Worm (Caenorhabditis elegans) whole organism, midembryonic: ENCODE measurements around the gene fem-1.
"Not testable (repeated sequence)": the region's sequence is repeated elsewhere in the genome, so short reads cannot be mapped to it uniquely, and the experiment has no call there.

Experiments used
- T22C8.4 ChIP-seq: fragments of 200-800 bp; sonication (Bioruptor generic); IDR thresholded peaks from 2 replicates; pipeline ENCODE4 v1.3.6; 2022; ENCODE audit warnings: missing genetic modification characterization, missing compliant biosample characterization
- cog-1 ChIP-seq: sonication (generic microtip); optimal IDR thresholded peaks from 2 replicates; lab custom pipeline; 2016; ENCODE audit warnings: missing genetic modification characterization, missing compliant biosample characterization
- flt-1 ChIP-seq: fragments of 200-800 bp; sonication (Bioruptor generic); IDR thresholded peaks from 2 replicates; pipeline ENCODE4 v1.3.6; 2022; ENCODE audit warnings: missing genetic modification characterization, missing compliant biosample characterization
- klf-2 ChIP-seq: fragments of 200-800 bp; sonication (Bioruptor generic); conservative IDR thresholded peaks from 2 replicates; pipeline ENCODE4 v1.3.6; 2022; ENCODE audit warnings: missing genetic modification reagents, missing genetic modification characterization, missing compliant biosample characterization
- med-1 ChIP-seq: sonication (generic microtip); optimal IDR thresholded peaks from 2 replicates; lab custom pipeline; 2017; ENCODE audit warnings: missing genetic modification characterization, mild to moderate bottlenecking, missing compliant biosample characterization, antibody characterized with exemption, missing genetic modification reagents; ENCODE audit not compliant: insufficient read depth
- ref-1 ChIP-seq: fragments of 200-800 bp; sonication (Bioruptor generic); conservative IDR thresholded peaks from 2 replicates; pipeline ENCODE4 v1.3.6; 2022; ENCODE audit warnings: missing genetic modification reagents, missing genetic modification characterization, missing compliant biosample characterization
- tab-1 ChIP-seq: fragments of 200-800 bp; sonication (Bioruptor generic); IDR thresholded peaks from 2 replicates; pipeline ENCODE4 v1.3.6; 2022; ENCODE audit warnings: missing genetic modification characterization, missing compliant biosample characterization
- ztf-23 ChIP-seq: fragments of 200-800 bp; sonication (Bioruptor generic); IDR thresholded peaks from 2 replicates; pipeline ENCODE4 v1.3.6; 2022; ENCODE audit warnings: missing genetic modification reagents, missing genetic modification characterization, missing compliant biosample characterization
- ztf-29 ChIP-seq: fragments of 200-800 bp; sonication (Bioruptor generic); IDR thresholded peaks from 2 replicates; pipeline ENCODE4 v1.3.6; 2022; ENCODE audit warnings: missing genetic modification reagents, missing genetic modification characterization, missing compliant biosample characterization

The fem-1 gene

DNA sequence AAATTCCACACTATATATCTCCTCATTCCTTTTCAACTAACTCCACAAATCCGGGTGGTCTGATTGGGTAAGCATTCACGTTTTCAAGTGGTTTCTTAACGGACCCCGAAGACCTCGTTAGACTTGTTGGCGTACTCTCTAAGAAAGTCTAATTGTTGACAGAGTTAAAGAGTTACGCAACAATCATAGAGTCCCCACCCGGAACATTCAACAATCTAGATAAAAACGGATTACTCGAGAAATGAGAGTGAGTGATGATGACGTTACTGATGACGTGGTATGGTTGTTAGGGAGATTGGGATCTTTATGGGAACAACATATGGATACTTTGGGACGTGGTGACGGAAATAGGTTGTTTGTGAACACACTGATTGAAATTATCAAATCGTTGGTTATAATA lies 35.2 kb downstream of the fem-1 start:
- TF ChIP-seq cog-1 (tag; lab: Kevin White, UChicago) (no peak), ztf-29 (no peak), klf-2 (GFP tag; lab: Robert Waterston, UW) (no peak), med-1 (GFP tag; lab: Kevin White, UChicago) (no peak), tab-1 (GFP tag; lab: Robert Waterston, UW) (no peak), ref-1 (GFP tag; lab: Robert Waterston, UW) (no peak), T22C8.4 (GFP tag; lab: Robert Waterston, UW) (no peak), ztf-23 (no peak), flt-1 (GFP tag; lab: Robert Waterston, UW) (no peak)

ce11 chrIV:5501414-5501813 lies 36.3 kb downstream of the fem-1 start:
- TF ChIP-seq ztf-23, result no peak
- no peak for TF ChIP-seq med-1 (GFP tag; lab: Kevin White, UChicago)

DNA sequence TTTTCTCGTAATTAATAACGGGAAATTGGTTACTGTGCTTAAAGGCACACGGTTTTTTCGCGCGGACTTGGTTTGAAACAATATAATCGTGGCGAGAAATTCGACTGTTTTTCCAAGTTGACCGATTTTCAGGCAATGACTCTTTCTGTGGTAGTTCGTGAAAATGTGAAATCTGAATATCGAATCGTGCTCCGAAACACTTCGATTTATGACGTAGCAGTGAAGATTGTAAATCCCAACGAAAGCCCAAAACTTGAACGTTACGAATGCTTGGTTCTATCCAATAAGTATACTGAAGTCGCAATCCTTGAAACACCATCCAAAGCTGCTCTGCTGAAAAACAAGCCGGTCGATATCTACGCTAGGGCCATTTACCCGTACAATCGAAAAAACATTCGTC lies 43.7 kb downstream of the fem-1 start:
- no peak for TF ChIP-seq med-1 (GFP tag; lab: Kevin White, UChicago)
- TF ChIP-seq cog-1 (tag; lab: Kevin White, UChicago), result no peak
- no peak for TF ChIP-seq ztf-29
- TF ChIP-seq flt-1 (GFP tag; lab: Robert Waterston, UW), result no peak
- no peak for TF ChIP-seq tab-1 (GFP tag; lab: Robert Waterston, UW)
- no peak for TF ChIP-seq ztf-23
- no peak for TF ChIP-seq T22C8.4 (GFP tag; lab: Robert Waterston, UW)
- no peak for TF ChIP-seq klf-2 (GFP tag; lab: Robert Waterston, UW)
- TF ChIP-seq ref-1 (GFP tag; lab: Robert Waterston, UW), result no peak

DNA sequence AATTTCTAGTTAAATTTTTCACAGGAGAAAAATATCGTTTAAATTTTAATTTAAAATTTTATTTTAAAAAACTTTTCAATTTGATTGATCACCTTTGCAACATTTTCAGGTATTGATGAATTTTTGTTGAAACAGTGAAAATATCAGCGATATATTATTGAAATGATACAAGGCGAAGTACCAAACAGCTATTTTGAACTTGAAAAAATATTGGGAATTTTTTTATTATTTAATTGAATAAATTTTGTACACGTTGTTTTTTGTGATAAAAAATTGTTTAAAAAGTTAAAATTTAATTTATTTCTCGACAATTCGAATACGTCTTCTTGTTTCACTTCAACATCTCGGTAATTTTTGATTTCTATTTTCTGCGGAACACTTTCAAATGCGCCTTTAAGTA lies 44.1 kb downstream of the fem-1 start, which contains the start of gene B0273.1:
TSS of gene B0273.1 (plus strand) at position 301 of the 400 bp plus-strand sequence.
- no peak for TF ChIP-seq ref-1 (GFP tag; lab: Robert Waterston, UW)
- TF ChIP-seq ztf-23, result no peak
- no peak for TF ChIP-seq med-1 (GFP tag; lab: Kevin White, UChicago)
- no peak for TF ChIP-seq klf-2 (GFP tag; lab: Robert Waterston, UW)
- TF ChIP-seq flt-1 (GFP tag; lab: Robert Waterston, UW), result no peak
- TF ChIP-seq T22C8.4 (GFP tag; lab: Robert Waterston, UW), result no peak
- TF ChIP-seq tab-1 (GFP tag; lab: Robert Waterston, UW), result no peak
- no peak for TF ChIP-seq ztf-29
- TF ChIP-seq cog-1 (tag; lab: Kevin White, UChicago), result no peak

ce11 chrIV:5493135-5493534 lies 44.6 kb downstream of the fem-1 start:
- no peak for TF ChIP-seq ztf-23
- TF ChIP-seq klf-2 (GFP tag; lab: Robert Waterston, UW), result no peak
- no peak for TF ChIP-seq cog-1 (tag; lab: Kevin White, UChicago)
- no peak for TF ChIP-seq ztf-29
- TF ChIP-seq T22C8.4 (GFP tag; lab: Robert Waterston, UW), result no peak
- no peak for TF ChIP-seq med-1 (GFP tag; lab: Kevin White, UChicago)
- no peak for TF ChIP-seq flt-1 (GFP tag; lab: Robert Waterston, UW)
- no peak for TF ChIP-seq ref-1 (GFP tag; lab: Robert Waterston, UW)
- no peak for TF ChIP-seq tab-1 (GFP tag; lab: Robert Waterston, UW)

ce11 chrIV:5492196-5492595 lies 45.6 kb downstream of the fem-1 start:
- TF ChIP-seq ztf-23 (no peak), ref-1 (GFP tag; lab: Robert Waterston, UW) (no peak), cog-1 (tag; lab: Kevin White, UChicago) (no peak), med-1 (GFP tag; lab: Kevin White, UChicago) (no peak), ztf-29 (no peak), tab-1 (GFP tag; lab: Robert Waterston, UW) (no peak), T22C8.4 (GFP tag; lab: Robert Waterston, UW) (no peak), klf-2 (GFP tag; lab: Robert Waterston, UW) (no peak)

ce11 chrIV:5491054-5491453 lies 46.7 kb downstream of the fem-1 start, which contains the start of gene B0273.115:
Gene B0273.115, minus strand, starts transcription at chrIV:5491154.
- TF ChIP-seq ztf-23; cog-1 (tag; lab: Kevin White, UChicago); tab-1 (GFP tag; lab: Robert Waterston, UW): not testable (repeated sequence)

DNA sequence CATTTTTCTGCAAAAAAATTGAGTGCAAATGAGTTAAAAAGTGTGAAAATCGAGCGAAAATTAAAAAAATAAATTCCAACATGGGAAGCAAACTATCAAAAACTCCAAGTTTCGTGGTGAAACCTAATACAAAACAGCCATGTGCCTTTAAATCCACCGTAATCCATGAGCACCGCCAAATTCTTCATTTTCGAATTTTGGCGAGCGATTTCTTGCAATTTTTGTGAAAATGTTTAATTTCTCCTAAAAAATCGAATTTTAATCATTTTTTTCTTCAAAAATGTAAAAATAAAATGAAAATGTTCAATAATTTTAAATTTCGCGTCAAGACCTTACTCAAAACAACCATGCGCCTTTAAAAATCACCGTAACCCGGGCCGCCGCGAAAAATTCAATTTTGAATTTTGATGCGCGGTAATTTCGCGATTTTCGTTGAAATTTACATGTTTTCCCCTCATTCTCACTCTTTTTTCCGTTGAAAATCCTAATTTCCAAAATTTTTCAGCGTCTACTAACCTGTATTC lies 51.5 kb downstream of the fem-1 start, which contains the start of the genes snpc-3.1 and puf-7:
TSS of gene snpc-3.1 (minus strand) at position 51 of the 524 bp plus-strand sequence.
TSS of gene puf-7 (plus strand) at position 506 of the 524 bp plus-strand sequence.
- not testable (repeated sequence) for TF ChIP-seq ztf-23; ref-1 (GFP tag; lab: Robert Waterston, UW); tab-1 (GFP tag; lab: Robert Waterston, UW)
